Worm (Caenorhabditis elegans) whole organism, L2 larva: ENCODE measurements around the gene T10G3.3.

Experiments
- C34F6.9 ChIP-seq: fragments of 150-350 bp; optimal IDR thresholded peaks from 2 replicates; lab custom pipeline; 2014; ENCODE audit warnings: missing biosample characterization, missing genetic modification characterization
- F13H6.1 ChIP-seq: sonication (generic microtip); optimal IDR thresholded peaks from 2 replicates; lab custom pipeline; 2016; ENCODE audit warnings: missing genetic modification characterization, missing compliant biosample characterization
- R02D3.7 ChIP-seq: fragments of 150-350 bp; optimal IDR thresholded peaks from 2 replicates; lab custom pipeline; 2014; ENCODE audit warnings: missing biosample characterization, missing genetic modification characterization
- ZK546.5 ChIP-seq: sonication (generic microtip); optimal IDR thresholded peaks from 2 replicates; lab custom pipeline; 2017; ENCODE audit warnings: missing biosample characterization, missing genetic modification characterization
- alr-1 ChIP-seq: fragments of 150-350 bp; optimal IDR thresholded peaks from 2 replicates; lab custom pipeline; 2014; ENCODE audit warnings: missing biosample characterization, missing genetic modification characterization
- ama-1 ChIP-seq: fragments of 150-350 bp; optimal IDR thresholded peaks from 2 replicates; lab custom pipeline; 2018; ENCODE audit warnings: inconsistent platforms
- blmp-1 ChIP-seq: sonication (generic microtip); optimal IDR thresholded peaks from 2 replicates; lab custom pipeline; 2017; ENCODE audit warnings: missing genetic modification characterization, mild to moderate bottlenecking, missing compliant biosample characterization, antibody characterized with exemption, moderate library complexity; ENCODE audit not compliant: insufficient read depth
- ceh-16 ChIP-seq: fragments of 150-350 bp; optimal IDR thresholded peaks from 2 replicates; lab custom pipeline; 2014; ENCODE audit warnings: missing biosample characterization, missing genetic modification characterization
- ceh-82 ChIP-seq: fragments of 150-350 bp; optimal IDR thresholded peaks from 2 replicates; lab custom pipeline; 2014; ENCODE audit warnings: missing biosample characterization, missing genetic modification characterization
- crh-2 ChIP-seq: sonication (generic microtip); optimal IDR thresholded peaks from 2 replicates; lab custom pipeline; 2017; ENCODE audit warnings: missing biosample characterization, missing genetic modification characterization
- dmd-4 ChIP-seq: sonication (generic microtip); optimal IDR thresholded peaks from 2 replicates; lab custom pipeline; 2017; ENCODE audit warnings: missing biosample characterization, missing genetic modification characterization
- elt-1 ChIP-seq: fragments of 150-350 bp; optimal IDR thresholded peaks from 2 replicates; lab custom pipeline; 2014; ENCODE audit warnings: missing biosample characterization, missing genetic modification characterization
- fos-1 ChIP-seq: fragments of 150-350 bp; optimal IDR thresholded peaks from 2 replicates; lab custom pipeline; 2014; ENCODE audit warnings: missing biosample characterization, missing genetic modification characterization
- lin-11 ChIP-seq: fragments of 150-350 bp; sonication (generic microtip); optimal IDR thresholded peaks from 2 replicates; lab custom pipeline; 2014; ENCODE audit warnings: missing biosample characterization, missing genetic modification characterization, inconsistent platforms, mixed read lengths
- lin-13 ChIP-seq: fragments of 150-350 bp; optimal IDR thresholded peaks from 2 replicates; lab custom pipeline; 2014; ENCODE audit warnings: missing biosample characterization, missing genetic modification reagents, missing genetic modification characterization
- lsy-2 ChIP-seq, 2 experiments: fragments of 150-350 bp in 1 of 2; sonication (generic microtip) in 1 of 2; optimal IDR thresholded peaks; 2 replicates each; lab custom pipeline; 2014 to 2017; ENCODE audit warnings: missing biosample characterization in 2 of 2, missing genetic modification characterization in 2 of 2
- mab-5 ChIP-seq: fragments of 150-350 bp; optimal IDR thresholded peaks from 2 replicates; lab custom pipeline; 2014; ENCODE audit warnings: missing biosample characterization, missing genetic modification characterization
- mbf-1 ChIP-seq: sonication (generic microtip); optimal IDR thresholded peaks from 2 replicates; lab custom pipeline; 2017; ENCODE audit warnings: missing biosample characterization, missing genetic modification characterization
- mdl-1 ChIP-seq, 2 experiments: fragments of 150-350 bp in 1 of 2; sonication (generic microtip) in 1 of 2; optimal IDR thresholded peaks; 2 replicates each; lab custom pipeline; 2017; ENCODE audit warnings: missing biosample characterization in 2 of 2, missing genetic modification characterization in 2 of 2
- nhr-10 ChIP-seq: sonication (generic microtip); optimal IDR thresholded peaks from 2 replicates; lab custom pipeline; 2017; ENCODE audit warnings: missing biosample characterization, missing genetic modification characterization
- nhr-11 ChIP-seq: fragments of 150-350 bp; optimal IDR thresholded peaks from 2 replicates; lab custom pipeline; 2014; ENCODE audit warnings: missing biosample characterization, missing genetic modification characterization
- nhr-12 ChIP-seq: fragments of 150-350 bp; optimal IDR thresholded peaks from 2 replicates; lab custom pipeline; 2014; ENCODE audit warnings: missing biosample characterization, missing genetic modification characterization
- nhr-129 ChIP-seq: fragments of 150-350 bp; optimal IDR thresholded peaks from 2 replicates; lab custom pipeline; 2014; ENCODE audit warnings: missing biosample characterization, missing genetic modification characterization
- nhr-237 ChIP-seq: fragments of 150-350 bp; optimal IDR thresholded peaks from 2 replicates; lab custom pipeline; 2014; ENCODE audit warnings: missing biosample characterization, missing genetic modification characterization
- nhr-25 ChIP-seq: fragments of 150-350 bp; sonication (generic microtip); optimal IDR thresholded peaks from 3 replicates; lab custom pipeline; 2014; ENCODE audit warnings: missing biosample characterization, missing genetic modification characterization
- nhr-6 ChIP-seq: fragments of 150-350 bp; optimal IDR thresholded peaks from 2 replicates; lab custom pipeline; 2014; ENCODE audit warnings: missing biosample characterization, missing genetic modification characterization
- nhr-77 ChIP-seq: fragments of 150-350 bp; optimal IDR thresholded peaks from 2 replicates; lab custom pipeline; 2014; ENCODE audit warnings: missing biosample characterization, missing genetic modification characterization
- peb-1 ChIP-seq: fragments of 150-350 bp; optimal IDR thresholded peaks from 2 replicates; lab custom pipeline; 2014; ENCODE audit warnings: missing biosample characterization, missing genetic modification characterization
- sem-4 ChIP-seq: fragments of 150-350 bp; optimal IDR thresholded peaks from 2 replicates; lab custom pipeline; 2014; ENCODE audit warnings: missing biosample characterization, missing genetic modification reagents, missing genetic modification characterization
- sma-9 ChIP-seq, 2 experiments: fragments of 150-350 bp in 1 of 2; sonication (generic microtip) in 1 of 2; optimal IDR thresholded peaks; 2 replicates each; lab custom pipeline; 2014 to 2016; ENCODE audit warnings: missing genetic modification characterization in 2 of 2, mild to moderate bottlenecking in 1 of 2, missing biosample characterization in 1 of 2, missing compliant biosample characterization in 1 of 2, missing genetic modification reagents in 1 of 2, moderate library complexity in 1 of 2
- snpc-4 ChIP-seq: fragments of 150-350 bp; optimal IDR thresholded peaks from 2 replicates; lab custom pipeline; 2014; ENCODE audit warnings: missing biosample characterization, missing genetic modification characterization
- unc-39 ChIP-seq: fragments of 150-350 bp; optimal IDR thresholded peaks from 2 replicates; lab custom pipeline; 2014; ENCODE audit warnings: missing biosample characterization, missing genetic modification characterization
- unc-55 ChIP-seq: fragments of 150-350 bp; sonication (generic microtip); optimal IDR thresholded peaks from 3 replicates; lab custom pipeline; 2014; ENCODE audit warnings: missing biosample characterization, missing genetic modification reagents, missing genetic modification characterization
- unc-62 ChIP-seq: fragments of 150-350 bp; optimal IDR thresholded peaks from 2 replicates; lab custom pipeline; 2014; ENCODE audit warnings: missing biosample characterization, missing genetic modification reagents, missing genetic modification characterization
- ztf-1 ChIP-seq: fragments of 200-800 bp; sonication (Bioruptor generic); conservative IDR thresholded peaks from 2 replicates; pipeline ENCODE4 v1.3.6; 2022; ENCODE audit warnings: missing genetic modification characterization, missing compliant biosample characterization
- ztf-11 ChIP-seq: sonication (generic microtip); optimal IDR thresholded peaks from 2 replicates; lab custom pipeline; 2017; ENCODE audit warnings: missing biosample characterization, missing genetic modification characterization

The T10G3.3 gene

DNA sequence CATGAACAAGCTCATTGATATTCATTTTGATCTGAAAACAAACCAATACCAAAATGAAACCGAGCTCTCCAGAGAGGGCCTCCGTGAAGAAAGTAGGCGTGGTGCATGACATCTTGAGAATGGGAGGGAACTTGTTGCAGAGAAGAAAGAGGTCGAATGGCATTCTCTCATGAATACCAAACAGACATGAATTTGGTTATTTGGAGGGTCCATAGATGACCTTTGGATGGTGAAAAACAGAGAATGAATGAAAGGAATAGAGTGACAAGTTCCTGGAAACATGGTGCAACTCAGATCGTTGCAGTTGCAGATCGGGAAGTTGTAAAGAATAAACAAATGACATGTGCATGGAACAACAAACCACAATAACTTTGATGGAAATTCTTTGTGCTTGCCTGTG lies 13.6 kb downstream of the T10G3.3 start, which contains the start of gene T10G3.8:
Gene T10G3.8, minus strand, starts transcription at position 101 of the 400 bp plus-strand sequence.
- TF ChIP-seq nhr-77 (tag; lab: Kevin White, UChicago) (no peak), alr-1 (tag; lab: Kevin White, UChicago) (no peak), ztf-11 (no peak), dmd-4 (tag; lab: Kevin White, UChicago) (no peak), ceh-82 (tag; lab: Kevin White, UChicago) (no peak), ZK546.5 (tag; lab: Kevin White, UChicago) (no peak), unc-62 (GFP tag; lab: Kevin White, UChicago) (no peak), fos-1 (tag; lab: Kevin White, UChicago) (no peak), peb-1 (no peak), nhr-6 (tag; lab: Kevin White, UChicago) (no peak), ceh-16 (tag; lab: Kevin White, UChicago) (no peak), mbf-1 (tag; lab: Kevin White, UChicago) (no peak), nhr-10 (no peak), lin-13 (GFP tag; lab: Kevin White, UChicago) (no peak), snpc-4 (tag; lab: Kevin White, UChicago) (no peak), R02D3.7 (tag; lab: Kevin White, UChicago) (no peak), ama-1 (lab: Kevin White, UChicago) (no peak), nhr-25 (no peak)

ce11 chrV:13473467-13473866 lies 16.5 kb downstream of the T10G3.3 start, which contains the start of gene T10G3.1:
Gene T10G3.1, minus strand, starts transcription at chrV:13473679.
- TF ChIP-seq nhr-129 (tag; lab: Kevin White, UChicago) (peak; percentile 62), ceh-16 (tag; lab: Kevin White, UChicago) (no peak), mab-5 (tag; lab: Kevin White, UChicago) (peak; percentile 8), F13H6.1 (tag; lab: Kevin White, UChicago) (no peak), crh-2 (no peak), unc-62 (GFP tag; lab: Kevin White, UChicago) (no peak), ZK546.5 (tag; lab: Kevin White, UChicago) (no peak), peb-1 (no peak), lsy-2 (tag; optimal IDR thresholded peaks at IDR 0.05; lab: Kevin White, UChicago) (peak in 1 of 2 experiments; percentile 27), lin-11 (tag; lab: Kevin White, UChicago) (no peak), nhr-77 (tag; lab: Kevin White, UChicago) (no peak), ama-1 (lab: Kevin White, UChicago) (no peak)

DNA sequence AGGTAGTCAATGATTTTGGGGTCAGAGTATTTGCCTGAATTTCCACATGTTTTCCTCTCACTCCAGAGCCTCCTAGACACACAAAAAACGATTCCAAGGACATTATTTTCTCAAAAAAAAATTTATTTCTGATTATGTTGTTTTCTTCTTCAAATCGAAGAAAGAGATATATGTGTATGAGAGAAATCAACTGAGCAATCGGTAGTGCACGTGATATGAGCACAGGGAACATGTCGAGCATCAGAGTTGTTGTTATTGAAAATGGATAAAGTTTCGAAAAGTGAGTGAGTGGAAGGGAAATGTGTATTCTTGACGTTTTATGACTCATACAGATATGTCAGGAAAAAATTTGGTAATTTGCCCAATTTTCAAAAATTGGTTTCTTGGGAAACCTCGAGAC lies 17.9 kb downstream of the T10G3.3 start:
- TF ChIP-seq lin-11 (tag; lab: Kevin White, UChicago) (no peak), nhr-10 (no peak), blmp-1 (tag; lab: Kevin White, UChicago) (no peak), R02D3.7 (tag; lab: Kevin White, UChicago) (no peak), ztf-11 (no peak), unc-55 (GFP tag; lab: Kevin White, UChicago) (no peak), mab-5 (tag; lab: Kevin White, UChicago) (no peak), nhr-11 (no peak), dmd-4 (tag; lab: Kevin White, UChicago) (no peak), ZK546.5 (tag; lab: Kevin White, UChicago) (no peak), sem-4 (no peak), peb-1 (no peak), ceh-82 (tag; lab: Kevin White, UChicago) (no peak), nhr-237 (tag; lab: Kevin White, UChicago) (no peak), sma-9 (GFP tag; optimal IDR thresholded peaks at IDR 0.05; lab: Kevin White, UChicago) (peak; percentile 19), sma-9 (tag; optimal IDR thresholded peaks at IDR 0.05; lab: Kevin White, UChicago) (no peak), nhr-12 (no peak), unc-39 (tag; lab: Kevin White, UChicago) (no peak), unc-62 (GFP tag; lab: Kevin White, UChicago) (no peak), nhr-129 (tag; lab: Kevin White, UChicago) (peak; percentile 10), ama-1 (lab: Kevin White, UChicago) (no peak), ztf-1 (GFP tag; lab: Robert Waterston, UW) (no peak), snpc-4 (tag; lab: Kevin White, UChicago) (no peak), C34F6.9 (tag; lab: Kevin White, UChicago) (peak; percentile 25), elt-1 (tag; lab: Kevin White, UChicago) (no peak), mdl-1 (tag; optimal IDR thresholded peaks at IDR 0.05; lab: Kevin White, UChicago) (no peak)
